Fruit fly (Drosophila melanogaster) S2 (cell line): Measurements from ENCODE around the gene CG7362.

Experiments used
- CG8478 ChIP-seq: fragments of >200 bp; optimal IDR thresholded peaks from 2 replicates; lab custom pipeline; 2018
- CTCF ChIP-seq, 2 experiments: fragments of >200 bp; optimal IDR thresholded peaks; 2 replicates each; lab custom pipeline; 2018

DNA sequence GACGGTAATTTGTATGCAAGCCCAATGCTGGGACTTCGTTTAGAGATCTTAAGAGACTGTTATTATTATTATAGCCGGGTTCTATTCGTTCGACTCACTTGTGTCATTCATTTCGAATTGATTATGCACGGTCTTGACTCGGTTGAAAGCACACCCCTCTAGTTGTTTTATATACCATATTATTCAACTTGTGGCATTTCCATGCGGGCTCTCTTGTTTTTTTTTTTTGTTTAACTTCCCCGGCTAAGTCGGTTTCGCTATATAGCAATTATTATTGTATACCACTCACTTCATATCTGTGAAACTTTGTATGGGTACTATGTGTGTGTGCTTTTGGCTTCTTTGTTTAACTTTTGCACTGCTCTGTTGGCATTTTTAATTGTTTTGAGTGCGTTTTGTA, 3.2 kb downstream of the CG7362 start, which contains the start of gene smp-30:
- no peak for TF ChIP-seq CTCF (optimal IDR thresholded peaks at IDR 0.05; lab: Kevin White, UChicago)
- TF ChIP-seq CG8478 (lab: Kevin White, UChicago) = no peak
